Fruit fly (Drosophila melanogaster) whole organism, adult: ENCODE measurements around the gene CG7320.

Experiments
- CG11617 ChIP-seq: fragments of 200-800 bp; sonication (Bioruptor generic); optimal IDR thresholded peaks from 2 replicates; lab custom pipeline; 2017; ENCODE audit warnings: mild to moderate bottlenecking, missing biosample characterization, missing genetic modification reagents, missing genetic modification characterization
- CG14711 ChIP-seq: fragments of 200-800 bp; sonication (Bioruptor generic); optimal IDR thresholded peaks from 2 replicates; lab custom pipeline; 2018; ENCODE audit warnings: missing biosample characterization, mild to moderate bottlenecking, missing genetic modification characterization, moderate library complexity
- Clk ChIP-seq: fragments of 200-800 bp; sonication (Bioruptor generic); optimal IDR thresholded peaks from 2 replicates; lab custom pipeline; 2017; ENCODE audit warnings: missing biosample characterization, missing genetic modification characterization
- cnc ChIP-seq, 2 experiments: fragments of >200 bp; optimal IDR thresholded peaks; 2 replicates each; lab custom pipeline; 2017
- kay ChIP-seq: fragments of 200-800 bp; sonication (Bioruptor generic); peaks from one replicate; lab custom pipeline; 2016; ENCODE audit warnings: missing biosample characterization, missing genetic modification characterization, borderline replicate concordance

DNA sequence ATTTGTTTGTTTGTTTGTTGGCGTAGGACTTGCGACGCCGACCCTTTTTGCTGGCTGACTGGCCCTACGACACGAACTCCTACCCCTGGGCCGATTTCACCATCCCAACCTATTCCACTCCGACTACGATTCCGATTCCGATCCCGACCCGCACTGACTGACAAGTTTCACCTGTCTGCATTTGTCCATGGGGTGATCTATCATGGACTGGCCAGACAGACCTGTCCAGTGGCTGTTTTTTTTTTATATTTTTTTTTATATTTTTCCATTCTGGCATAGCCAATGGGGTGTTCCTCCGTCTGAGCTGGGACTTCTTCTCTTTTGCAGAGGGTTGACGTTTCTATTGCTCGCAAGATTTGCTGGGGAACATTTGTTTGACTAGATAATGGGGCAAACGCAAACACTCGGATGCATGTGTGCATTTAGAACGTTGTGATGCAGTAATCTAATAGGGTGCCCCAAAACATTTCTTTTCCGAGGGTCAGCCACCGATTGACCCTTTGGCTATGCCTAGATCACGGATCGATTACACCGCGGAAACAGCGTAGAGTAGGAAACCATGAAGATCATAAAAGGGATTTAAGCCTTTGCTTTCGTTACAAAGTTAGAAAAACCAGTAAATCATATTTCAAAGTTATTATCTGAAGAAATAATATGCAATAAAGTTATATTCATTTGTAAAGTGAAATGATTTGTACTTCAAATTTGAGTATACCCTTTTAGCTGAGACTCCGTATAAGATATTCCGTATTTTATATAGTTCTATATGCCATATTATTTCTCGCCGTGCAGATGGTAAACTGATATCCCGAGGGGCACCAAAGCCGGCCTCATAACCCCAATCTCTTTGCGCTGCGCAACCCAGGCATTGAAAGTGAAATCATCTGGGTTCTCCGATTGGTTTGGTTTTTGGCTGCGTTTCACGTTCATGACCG is 24.4 kb downstream of the CG7320 start:
- TF ChIP-seq CG11617 (GFP tag; lab: Kevin White, UChicago) (no peak), CG14711 (tag; lab: Kevin White, UChicago) (no peak), cnc (optimal IDR thresholded peaks at IDR 0.05; lab: Kevin White, UChicago) (no peak), kay (no peak), Clk (no peak)
